Worm (Caenorhabditis elegans) whole organism, L3 larva: Measurements from ENCODE around the gene B0507.4.

ENCODE experiments used
- ceh-16 ChIP-seq: sonication (generic microtip); optimal IDR thresholded peaks from 2 replicates; lab custom pipeline; 2017; ENCODE audit warnings: missing biosample characterization, missing genetic modification characterization
- eor-1 ChIP-seq, 2 experiments: fragments of 150-350 bp; optimal IDR thresholded peaks; 2 replicates each; lab custom pipeline; 2014 to 2018; ENCODE audit warnings: missing biosample characterization in 2 of 2, missing genetic modification characterization in 2 of 2
- lin-15B ChIP-seq: fragments of 150-350 bp; optimal IDR thresholded peaks from 2 replicates; lab custom pipeline; 2014; ENCODE audit warnings: missing biosample characterization, missing genetic modification characterization
- nhr-76 ChIP-seq: fragments of 150-350 bp; sonication (generic microtip); optimal IDR thresholded peaks from 5 replicates; lab custom pipeline; 2014; ENCODE audit warnings: missing biosample characterization, missing genetic modification characterization
- tbx-2 ChIP-seq: sonication (generic microtip); optimal IDR thresholded peaks from 2 replicates; lab custom pipeline; 2016; ENCODE audit warnings: mild to moderate bottlenecking, missing genetic modification characterization, missing compliant biosample characterization

- TF ChIP-seq lin-15B (no peak), ceh-16 (tag; lab: Kevin White, UChicago) (no peak), tbx-2 (tag; lab: Kevin White, UChicago) (no peak), eor-1 (tag; optimal IDR thresholded peaks at IDR 0.05; lab: Kevin White, UChicago) (no peak), nhr-76 (tag; lab: Kevin White, UChicago) (no peak)
Observed at ce11 chrV:8758618-8759017, 3.8 kb downstream of the B0507.4 start, which contains the start of gene B0507.7.
